Fruit fly (Drosophila melanogaster) whole organism: Measurements from ENCODE around the gene CG34247.

Source experiments
- CG8478 ChIP-seq: fragments of >200 bp; optimal IDR thresholded peaks from 2 replicates; lab custom pipeline; 2018; ENCODE audit warnings: inconsistent platforms
- Dll ChIP-seq: fragments of >200 bp; optimal IDR thresholded peaks from 2 replicates; lab custom pipeline; 2017
- pan ChIP-seq: fragments of >200 bp; optimal IDR thresholded peaks from 2 replicates; lab custom pipeline; 2017
- psq ChIP-seq: fragments of >200 bp; optimal IDR thresholded peaks from 2 replicates; lab custom pipeline; 2017
- usp ChIP-seq: fragments of >200 bp; optimal IDR thresholded peaks from 2 replicates; lab custom pipeline; 2017; ENCODE audit warnings: missing biosample characterization, missing genetic modification characterization, mixed read lengths

- TF ChIP-seq Dll (no peak), usp (GFP tag; lab: Kevin White, UChicago) (no peak), psq (lab: Kevin White, UChicago) (no peak), CG8478 (lab: Kevin White, UChicago) (no peak), pan (lab: Kevin White, UChicago) (no peak)
Observed at dm6 chr3L:16275391-16276017, 14.1 kb upstream of the CG34247 start.
